Fruit fly (Drosophila melanogaster) whole organism, embryonic: Measurements from ENCODE around the gene CG4596.
A peak's percentile ranks its signal among the peaks of the same experiment; 100 is the strongest.

ENCODE experiments used
- Awh ChIP-seq: fragments of 200-800 bp; sonication (Bioruptor generic); IDR thresholded peaks from 2 replicates; pipeline ENCODE4, ENCODE4 v1.3.6; 2022; ENCODE audit warnings: missing biosample characterization, missing genetic modification characterization
- C15 ChIP-seq: fragments of 200-800 bp; sonication (Bioruptor generic); IDR thresholded peaks from 3 replicates; pipeline ENCODE4 v1.3.6; 2022; ENCODE audit warnings: missing biosample characterization, missing genetic modification characterization
- CG10431 ChIP-seq: fragments of 200-800 bp; sonication (Bioruptor generic); optimal IDR thresholded peaks from 3 replicates; lab custom pipeline; 2018; ENCODE audit warnings: missing biosample characterization, mild to moderate bottlenecking, missing genetic modification characterization
- CG10959 ChIP-seq: fragments of 200-800 bp; sonication (Bioruptor generic); IDR thresholded peaks from 2 replicates; pipeline ENCODE4 v1.3.6; 2022; ENCODE audit warnings: missing biosample characterization, missing genetic modification characterization
- CG10979 ChIP-seq: fragments of 200-800 bp; sonication (Bioruptor generic); optimal IDR thresholded peaks from 2 replicates; lab custom pipeline; 2018; ENCODE audit warnings: missing biosample characterization, mild to moderate bottlenecking, missing genetic modification characterization, moderate library complexity
- CG15011 ChIP-seq: fragments of 200-800 bp; sonication (Bioruptor generic); optimal IDR thresholded peaks from 3 replicates; lab custom pipeline; 2018; ENCODE audit warnings: missing biosample characterization, mild to moderate bottlenecking, missing genetic modification characterization
- CG16863 ChIP-seq: fragments of 200-800 bp; sonication (Bioruptor generic); optimal IDR thresholded peaks from 3 replicates; lab custom pipeline; 2016; ENCODE audit warnings: missing biosample characterization, missing genetic modification characterization
- CG17612 ChIP-seq: fragments of 200-800 bp; sonication (Bioruptor generic); IDR thresholded peaks from 2 replicates; pipeline ENCODE4 v1.3.6; 2022; ENCODE audit warnings: missing biosample characterization, missing genetic modification characterization
- CG18262 ChIP-seq: fragments of 200-800 bp; optimal IDR thresholded peaks from 3 replicates; lab custom pipeline; 2019; ENCODE audit warnings: missing biosample characterization, mild to moderate bottlenecking, missing genetic modification characterization, moderate library complexity
- CG1832 ChIP-seq: fragments of 200-800 bp; sonication (Bioruptor generic); optimal IDR thresholded peaks from 2 replicates; lab custom pipeline; 2017; ENCODE audit warnings: missing biosample characterization, mild to moderate bottlenecking, missing genetic modification characterization, inconsistent platforms
- CG2678 ChIP-seq: fragments of 200-800 bp; sonication (Bioruptor generic); optimal IDR thresholded peaks from 3 replicates; lab custom pipeline; 2019; ENCODE audit warnings: missing biosample characterization, mild to moderate bottlenecking, missing genetic modification characterization, moderate library complexity
- CG2712 ChIP-seq: fragments of 200-800 bp; optimal IDR thresholded peaks from 3 replicates; lab custom pipeline; 2019; ENCODE audit warnings: missing biosample characterization, mild to moderate bottlenecking, missing genetic modification characterization, moderate library complexity
- CG31365 ChIP-seq: fragments of 200-800 bp; sonication (Bioruptor generic); optimal IDR thresholded peaks from 2 replicates; lab custom pipeline; 2018; ENCODE audit warnings: missing biosample characterization, mild to moderate bottlenecking, missing genetic modification characterization
- CG34224 ChIP-seq: fragments of 200-800 bp; sonication (Bioruptor generic); IDR thresholded peaks from 3 replicates; pipeline ENCODE4 v1.3.6; 2022; ENCODE audit warnings: missing biosample characterization, missing genetic modification characterization; ENCODE audit not compliant: partially characterized antibody
- CG34422 ChIP-seq: fragments of 200-800 bp; sonication (Bioruptor generic); IDR thresholded peaks from 3 replicates; pipeline ENCODE4 v1.3.6; 2022; ENCODE audit warnings: missing biosample characterization, missing genetic modification characterization
- CG3847 ChIP-seq: fragments of 200-800 bp; sonication (Bioruptor generic); IDR thresholded peaks from 2 replicates; pipeline ENCODE4 v1.3.6; 2022; ENCODE audit warnings: missing biosample characterization, missing genetic modification characterization
- CG3995 ChIP-seq: fragments of 200-800 bp; sonication (Bioruptor generic); optimal IDR thresholded peaks from 3 replicates; lab custom pipeline; 2016; ENCODE audit warnings: missing biosample characterization, missing genetic modification characterization
- CG6689 ChIP-seq: fragments of 200-800 bp; sonication (Bioruptor generic); IDR thresholded peaks from 2 replicates; pipeline ENCODE4 v1.3.6; 2022; ENCODE audit warnings: missing biosample characterization, missing genetic modification characterization
- CG6813 ChIP-seq: fragments of 200-800 bp; sonication (Bioruptor generic); optimal IDR thresholded peaks from 2 replicates; lab custom pipeline; 2017; ENCODE audit warnings: missing biosample characterization, missing genetic modification characterization, mild to moderate bottlenecking, moderate library complexity, missing genetic modification reagents
- CG6854 ChIP-seq: fragments of 200-800 bp; sonication (Bioruptor generic); optimal IDR thresholded peaks from 3 replicates; lab custom pipeline; 2017; ENCODE audit warnings: missing biosample characterization, mild to moderate bottlenecking, missing genetic modification characterization
- D19A ChIP-seq: fragments of 200-800 bp; optimal IDR thresholded peaks from 3 replicates; lab custom pipeline; 2019; ENCODE audit warnings: missing biosample characterization, mild to moderate bottlenecking, missing genetic modification characterization, moderate library complexity
- Fer1 ChIP-seq: fragments of 200-800 bp; sonication (Bioruptor generic); optimal IDR thresholded peaks from 2 replicates; lab custom pipeline; 2017; ENCODE audit warnings: missing biosample characterization, mild to moderate bottlenecking, missing genetic modification characterization
- H15 ChIP-seq: fragments of 200-800 bp; sonication (Bioruptor generic); IDR thresholded peaks from 3 replicates; pipeline ENCODE4 v1.3.6; 2022; ENCODE audit warnings: missing biosample characterization, missing genetic modification characterization
- Meics ChIP-seq: fragments of 200-800 bp; sonication (Bioruptor generic); optimal IDR thresholded peaks from 2 replicates; lab custom pipeline; 2017; ENCODE audit warnings: missing biosample characterization, mild to moderate bottlenecking, missing genetic modification characterization
- Mes4 ChIP-seq: fragments of 200-800 bp; sonication (Bioruptor generic); optimal IDR thresholded peaks from 2 replicates; lab custom pipeline; 2016; ENCODE audit warnings: missing biosample characterization, missing genetic modification characterization
- Myb ChIP-seq: fragments of 200-800 bp; sonication (Bioruptor generic); optimal IDR thresholded peaks from 2 replicates; lab custom pipeline; 2016; ENCODE audit warnings: missing biosample characterization, missing genetic modification characterization
- NK7.1 ChIP-seq: fragments of 200-800 bp; sonication (Bioruptor generic); optimal IDR thresholded peaks from 3 replicates; lab custom pipeline; 2016; ENCODE audit warnings: missing biosample characterization, missing genetic modification characterization
- Nf-YA ChIP-seq: fragments of 200-800 bp; sonication (Bioruptor generic); IDR thresholded peaks from 2 replicates; pipeline ENCODE4 v1.3.6; 2022; ENCODE audit warnings: missing biosample characterization, missing genetic modification characterization
- Nf-YC ChIP-seq: fragments of 200-800 bp; optimal IDR thresholded peaks from 3 replicates; lab custom pipeline; 2019; ENCODE audit warnings: missing biosample characterization, mild to moderate bottlenecking, missing genetic modification characterization, moderate library complexity
- Tbp ChIP-seq: fragments of >200 bp; optimal IDR thresholded peaks from 2 replicates; lab custom pipeline; 2018; ENCODE audit warnings: missing biosample characterization, missing genetic modification characterization
- Vsx1 ChIP-seq: fragments of 200-800 bp; sonication (Bioruptor generic); optimal IDR thresholded peaks from 2 replicates; lab custom pipeline; 2017; ENCODE audit warnings: missing biosample characterization, mild to moderate bottlenecking, missing genetic modification characterization, missing genetic modification reagents
- ara ChIP-seq: fragments of 200-800 bp; sonication (Bioruptor generic); IDR thresholded peaks from 2 replicates; pipeline ENCODE4 v1.3.6; 2022; ENCODE audit warnings: missing biosample characterization, missing genetic modification characterization
- az2 ChIP-seq: fragments of 200-800 bp; sonication (Bioruptor generic); optimal IDR thresholded peaks from 3 replicates; lab custom pipeline; 2016; ENCODE audit warnings: missing biosample characterization, missing genetic modification characterization
- bab2 ChIP-seq: fragments of 200-800 bp; sonication (Bioruptor generic); optimal IDR thresholded peaks from 2 replicates; lab custom pipeline; 2016; ENCODE audit warnings: missing biosample characterization, missing genetic modification characterization
- emc ChIP-seq: fragments of 200-800 bp; sonication (Bioruptor generic); optimal IDR thresholded peaks from 2 replicates; lab custom pipeline; 2016; ENCODE audit warnings: missing biosample characterization, missing genetic modification characterization
- gfzf ChIP-seq: fragments of 200-800 bp; sonication (Bioruptor generic); optimal IDR thresholded peaks from 2 replicates; lab custom pipeline; 2016; ENCODE audit warnings: missing biosample characterization, mild to moderate bottlenecking, missing genetic modification characterization, moderate library complexity
- gsb-n ChIP-seq: fragments of 200-800 bp; sonication (Bioruptor generic); optimal IDR thresholded peaks from 3 replicates; lab custom pipeline; 2018; ENCODE audit warnings: missing biosample characterization, mild to moderate bottlenecking, missing genetic modification characterization
- ham ChIP-seq: fragments of 200-800 bp; sonication (Bioruptor generic); IDR thresholded peaks from 2 replicates; pipeline ENCODE4 v1.3.6; 2022; ENCODE audit warnings: missing biosample characterization, missing genetic modification characterization
- her ChIP-seq: fragments of 200-800 bp; sonication (Bioruptor generic); optimal IDR thresholded peaks from 2 replicates; lab custom pipeline; 2016; ENCODE audit warnings: missing biosample characterization, missing genetic modification characterization
- kah ChIP-seq: fragments of 200-800 bp; sonication (Bioruptor generic); optimal IDR thresholded peaks from 2 replicates; lab custom pipeline; 2018; ENCODE audit warnings: missing biosample characterization, mild to moderate bottlenecking, missing genetic modification characterization
- nau ChIP-seq: fragments of 200-800 bp; sonication (Bioruptor generic); optimal IDR thresholded peaks from 3 replicates; lab custom pipeline; 2017; ENCODE audit warnings: missing biosample characterization, mild to moderate bottlenecking, missing genetic modification characterization, missing genetic modification reagents
- nom ChIP-seq: fragments of 200-800 bp; sonication (Bioruptor generic); optimal IDR thresholded peaks from 2 replicates; lab custom pipeline; 2017; ENCODE audit warnings: missing biosample characterization, missing genetic modification characterization, mild to moderate bottlenecking, moderate library complexity, missing genetic modification reagents
- pfk ChIP-seq: fragments of 200-800 bp; sonication (Bioruptor generic); optimal IDR thresholded peaks from 2 replicates; lab custom pipeline; 2018; ENCODE audit warnings: missing biosample characterization, mild to moderate bottlenecking, missing genetic modification characterization, moderate library complexity
- repo ChIP-seq: fragments of 200-800 bp; sonication (Bioruptor generic); optimal IDR thresholded peaks from 2 replicates; lab custom pipeline; 2016; ENCODE audit warnings: missing biosample characterization, missing genetic modification characterization
- schlank ChIP-seq: fragments of 200-800 bp; sonication (Bioruptor generic); optimal IDR thresholded peaks from 2 replicates; lab custom pipeline; 2018; ENCODE audit warnings: missing biosample characterization, mild to moderate bottlenecking, missing genetic modification characterization
- sob ChIP-seq: fragments of 200-800 bp; sonication (Bioruptor generic); IDR thresholded peaks from 2 replicates; pipeline ENCODE4 v1.3.6; 2022; ENCODE audit warnings: missing biosample characterization, missing genetic modification characterization
- trh ChIP-seq: fragments of 200-800 bp; sonication (Bioruptor generic); optimal IDR thresholded peaks from 2 replicates; lab custom pipeline; 2016; ENCODE audit warnings: missing biosample characterization, missing genetic modification characterization
- twi ChIP-seq: fragments of 200-800 bp; optimal IDR thresholded peaks from 2 replicates; lab custom pipeline; 2019; ENCODE audit warnings: missing biosample characterization, mild to moderate bottlenecking, missing genetic modification characterization, moderate library complexity
- zfh2 ChIP-seq: fragments of 200-800 bp; sonication (Bioruptor generic); optimal IDR thresholded peaks from 2 replicates; lab custom pipeline; 2016; ENCODE audit warnings: missing biosample characterization, missing genetic modification characterization

CG4596 gene

dm6 chr3R:10886462-10887315 lies 13.9 kb downstream of the CG4596 start (continued):
- TF ChIP-seq CG6689 (GFP tag; lab: Robert Waterston, UW), result peak; percentile 87
- peak; percentile 81 for TF ChIP-seq her
- peak; percentile 75 for TF ChIP-seq D19A (tag; lab: Kevin White, UChicago)
- TF ChIP-seq CG6854 (GFP tag; lab: Kevin White, UChicago), result peak; percentile 92
- TF ChIP-seq Awh (GFP tag; lab: Robert Waterston, UW), result peak; percentile 73
- TF ChIP-seq nau (GFP tag; lab: Kevin White, UChicago), result peak; percentile 79
- TF ChIP-seq emc, result peak; percentile 53
- peak; percentile 89 for TF ChIP-seq CG10979 (tag; lab: Kevin White, UChicago)
- peak; percentile 82 for TF ChIP-seq nom
- peak; percentile 92 for TF ChIP-seq sob (GFP tag; lab: Robert Waterston, UW)
- peak; percentile 48 for TF ChIP-seq CG3995 (GFP tag; lab: Kevin White, UChicago)
- TF ChIP-seq kah (GFP tag; lab: Kevin White, UChicago), result peak; percentile 89
- TF ChIP-seq H15 (GFP tag; lab: Robert Waterston, UW), result peak; percentile 67; the same call in 2 of the 3 replicates
- TF ChIP-seq Tbp (GFP tag; lab: Kevin White, UChicago), result no peak
- TF ChIP-seq bab2, result peak; percentile 84
- peak; percentile 95 for TF ChIP-seq CG2678 (tag; lab: Kevin White, UChicago)
- no peak for TF ChIP-seq pfk (GFP tag; lab: Kevin White, UChicago)
- TF ChIP-seq az2 (GFP tag; lab: Kevin White, UChicago), result peak; percentile 86
- TF ChIP-seq Myb, result peak; percentile 58
- TF ChIP-seq CG15011 (GFP tag; lab: Kevin White, UChicago), result peak; percentile 85
- peak; percentile 49 for TF ChIP-seq CG10431 (GFP tag; lab: Kevin White, UChicago)
- peak; percentile 80 for TF ChIP-seq CG16863 (GFP tag; lab: Kevin White, UChicago)
- peak; percentile 85 for TF ChIP-seq CG18262
- TF ChIP-seq Nf-YC, result peak; percentile 80
- peak; percentile 56 for TF ChIP-seq twi (tag; lab: Kevin White, UChicago)
- peak; percentile 30; the same call in 1 of the 2 replicates for TF ChIP-seq CG17612 (GFP tag; lab: Robert Waterston, UW)
- TF ChIP-seq Meics, result peak; percentile 94
- peak; percentile 77 for TF ChIP-seq ara (GFP tag; lab: Robert Waterston, UW)
- TF ChIP-seq gfzf (GFP tag; lab: Kevin White, UChicago), result peak; percentile 6
- TF ChIP-seq CG2712, result peak; percentile 85
- TF ChIP-seq CG1832 (GFP tag; lab: Kevin White, UChicago), result no peak
- 0 out of 2 replicates have a peak, but pooled peaks have one; percentile 24 for TF ChIP-seq CG10959
- peak; percentile 48 for TF ChIP-seq trh (GFP tag; lab: Kevin White, UChicago)
- peak; percentile 97 for TF ChIP-seq Fer1 (GFP tag; lab: Kevin White, UChicago)
- TF ChIP-seq CG3847 (GFP tag; lab: Robert Waterston, UW), result peak; percentile 91
- TF ChIP-seq Mes4 (GFP tag; lab: Kevin White, UChicago), result peak; percentile 82
- TF ChIP-seq CG34224 (GFP tag; lab: Robert Waterston, UW), result 0 out of 3 replicates have a peak, but pooled peaks have one; percentile 22
- peak; percentile 56 for TF ChIP-seq Vsx1 (GFP tag; lab: Kevin White, UChicago)
- TF ChIP-seq CG6813 (GFP tag; lab: Kevin White, UChicago), result peak; percentile 91
- peak; percentile 69 for TF ChIP-seq repo (GFP tag; lab: Kevin White, UChicago)
- peak; percentile 12 for TF ChIP-seq CG31365
- peak; percentile 70; the same call in 1 of the 2 replicates for TF ChIP-seq ham (GFP tag; lab: Robert Waterston, UW)
- peak; percentile 34; the same call in 1 of the 3 replicates for TF ChIP-seq C15
- TF ChIP-seq gsb-n (tag; lab: Kevin White, UChicago), result peak; percentile 89
- peak; percentile 74 for TF ChIP-seq schlank
- peak; percentile 80 for TF ChIP-seq CG34422
- peak; percentile 89 for TF ChIP-seq zfh2 (GFP tag; lab: Kevin White, UChicago)
- peak; percentile 80 for TF ChIP-seq Nf-YA (GFP tag; lab: Robert Waterston, UW)
- TF ChIP-seq NK7.1, result peak; percentile 74
